Fruit fly (Drosophila melanogaster) ovary, adult (tissue): ENCODE data around the gene raskol.

Experiments used
- CG17801 ChIP-seq: fragments of 200-800 bp; optimal IDR thresholded peaks from 2 replicates; lab custom pipeline; 2019; ENCODE audit warnings: missing biosample characterization, mild to moderate bottlenecking, missing genetic modification characterization, moderate library complexity; ENCODE audit not compliant: partially characterized antibody

The raskol gene

dm6 chrX:17709546-17710272, at the start of gene raskol, which contains the start of gene CG8173:
TSS of gene raskol (plus strand) at chrX:17710144.
TSS of gene CG8173 (minus strand) at chrX:17709653.
- no peak for TF ChIP-seq CG17801 (GFP tag; lab: Kevin White, UChicago)

DNA sequence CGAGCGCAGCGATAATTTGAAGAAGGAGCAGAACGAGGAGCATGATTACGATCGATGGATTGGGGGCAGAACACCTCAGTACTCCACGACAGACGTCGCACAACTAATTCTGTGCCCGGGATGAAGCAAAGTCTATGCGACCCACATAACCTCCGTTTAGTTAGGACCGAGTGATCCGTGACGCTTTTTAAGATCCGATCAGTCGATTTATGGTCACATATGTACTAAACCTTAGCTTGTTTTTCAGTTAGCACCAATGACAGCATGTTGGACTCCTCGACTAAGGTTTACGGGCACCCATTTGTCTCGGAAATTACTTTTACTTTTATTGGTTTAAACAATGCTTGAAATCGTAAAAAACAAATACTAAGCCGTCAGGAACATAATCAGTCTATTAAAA, 38.2 kb upstream of the raskol start, which contains the start of gene CG12990:
Gene CG12990, minus strand, starts transcription at position 101 of the 400 bp plus-strand sequence.
- no peak for TF ChIP-seq CG17801 (GFP tag; lab: Kevin White, UChicago)

DNA sequence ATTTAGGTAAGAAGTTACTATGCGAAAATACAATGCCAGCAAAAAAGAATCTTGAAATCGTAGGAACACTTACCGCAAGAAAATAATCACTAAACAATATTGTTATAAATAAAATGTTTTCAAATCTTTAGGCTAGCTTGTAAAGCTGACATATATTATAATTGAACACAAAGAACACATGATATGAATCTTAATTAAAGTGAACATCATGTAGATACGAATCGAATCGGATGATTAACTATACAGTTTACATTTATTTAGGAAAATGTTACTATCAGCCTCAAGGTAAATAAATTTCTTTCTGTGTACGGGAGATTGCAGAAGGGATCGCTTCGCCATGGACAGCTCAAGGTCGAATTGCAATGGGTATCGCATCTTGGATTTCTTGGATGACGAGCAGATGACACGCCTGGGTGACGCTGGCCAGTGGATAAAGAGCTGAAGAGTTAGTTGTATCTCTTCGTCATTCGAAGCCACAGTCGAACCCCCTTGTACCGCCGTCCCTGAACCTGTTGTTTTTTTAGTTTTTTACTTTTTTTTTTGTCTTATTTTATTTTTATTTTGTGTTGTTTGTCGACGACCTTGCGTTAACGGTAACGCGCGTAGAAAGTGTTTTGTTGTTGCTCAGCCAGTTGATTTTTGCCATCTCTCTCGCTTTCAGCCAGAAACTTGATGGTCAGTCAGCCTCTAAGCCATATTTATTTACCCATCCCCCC, 31.8 kb upstream of the raskol start:
- no peak for TF ChIP-seq CG17801 (GFP tag; lab: Kevin White, UChicago)

- TF ChIP-seq CG17801 (GFP tag; lab: Kevin White, UChicago) = no peak
Observed at dm6 chrX:17679642-17680571, 30.0 kb upstream of the raskol start.

dm6 chrX:17682745-17683505, 27.0 kb upstream of the raskol start:
- peak; percentile 50 for TF ChIP-seq CG17801 (GFP tag; lab: Kevin White, UChicago)

dm6 chrX:17683506-17683858, 26.5 kb upstream of the raskol start:
- no peak for TF ChIP-seq CG17801 (GFP tag; lab: Kevin White, UChicago)

dm6 chrX:17686179-17686578, 23.8 kb upstream of the raskol start:
- TF ChIP-seq CG17801 (GFP tag; lab: Kevin White, UChicago) = no peak

DNA sequence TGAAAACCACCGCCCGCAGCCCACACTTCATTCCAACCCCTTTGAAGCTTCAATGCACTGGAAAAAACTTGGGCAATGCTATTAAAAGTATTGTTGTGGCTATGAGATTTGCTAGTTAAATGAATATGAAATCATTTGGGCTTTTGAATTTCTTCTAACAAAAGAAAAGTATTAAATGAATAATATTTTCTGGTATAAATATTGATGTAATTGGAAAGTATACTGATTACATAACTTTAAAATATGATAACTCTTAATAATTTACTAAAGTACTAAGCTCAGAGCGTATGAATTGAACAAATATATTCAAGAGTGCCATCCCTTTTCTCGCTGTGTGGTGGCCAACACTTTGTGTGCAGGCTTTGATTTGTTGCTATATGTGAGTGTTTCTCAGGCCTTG, 17.2 kb upstream of the raskol start:
- no peak for TF ChIP-seq CG17801 (GFP tag; lab: Kevin White, UChicago)

- TF ChIP-seq CG17801 (GFP tag; lab: Kevin White, UChicago) = peak; percentile 71
Observed at dm6 chrX:17693981-17694872, 15.7 kb upstream of the raskol start.

dm6 chrX:17694873-17695446, 15.0 kb upstream of the raskol start:
- TF ChIP-seq CG17801 (GFP tag; lab: Kevin White, UChicago) = no peak

dm6 chrX:17695641-17696040, 14.3 kb upstream of the raskol start:
- TF ChIP-seq CG17801 (GFP tag; lab: Kevin White, UChicago) = no peak

- TF ChIP-seq CG17801 (GFP tag; lab: Kevin White, UChicago) = no peak
Observed at dm6 chrX:17696637-17697036, 13.3 kb upstream of the raskol start.

dm6 chrX:17697266-17697665, 12.7 kb upstream of the raskol start:
- no peak for TF ChIP-seq CG17801 (GFP tag; lab: Kevin White, UChicago)
